Fruit fly (Drosophila melanogaster): ENCODE measurements around the gene PolI.

The PolI gene

DNA sequence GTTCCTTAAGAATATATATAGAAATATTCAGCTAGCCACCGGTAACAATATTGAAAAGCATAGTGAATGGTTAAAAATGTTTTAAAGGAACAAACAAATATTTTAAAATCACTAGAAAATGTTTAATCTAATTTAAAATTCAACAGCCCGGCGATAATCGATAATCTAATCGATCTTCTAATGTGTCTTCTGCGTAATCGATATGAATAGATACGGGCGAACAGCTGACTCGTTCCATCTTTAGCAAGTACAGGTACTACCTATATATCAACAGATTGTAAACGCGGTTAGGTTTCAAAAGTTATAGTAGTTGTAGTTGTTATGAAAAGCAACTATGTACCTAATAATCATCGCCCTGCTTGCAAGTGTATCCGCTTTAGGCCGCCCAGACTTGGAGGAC lies 15.6 kb upstream of the PolI start, which contains the start of gene CG7800:
Gene CG7800, plus strand, starts transcription at position 231 of the 400 bp plus-strand sequence.
- no peak for TF ChIP-seq Jra (GFP tag; optimal IDR thresholded peaks at IDR 0.05)

DNA sequence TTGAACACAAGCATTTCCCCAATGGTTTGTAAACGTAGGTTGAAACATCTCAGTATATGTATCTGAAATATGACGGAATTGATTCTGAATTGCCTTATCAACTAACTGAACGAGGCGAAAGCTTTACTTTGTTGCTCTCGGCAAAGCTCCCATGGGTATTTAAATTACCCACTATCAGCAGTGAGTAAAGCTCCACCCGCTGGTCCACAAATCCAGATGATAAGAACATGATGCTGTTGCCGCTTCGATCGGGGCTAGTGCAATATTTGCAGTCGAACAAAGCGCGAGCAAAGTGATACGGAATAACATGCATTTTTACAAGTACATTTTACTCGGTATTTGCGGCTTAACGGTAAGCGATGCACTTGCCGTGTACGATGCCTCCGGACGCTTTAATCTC lies 13.4 kb upstream of the PolI start, which contains the start of gene CG18249:
Gene CG18249, plus strand, starts transcription at position 256 of the 400 bp plus-strand sequence.
- no peak for TF ChIP-seq Rel (GFP tag; optimal IDR thresholded peaks at IDR 0.05)
- peak; percentile 4 for TF ChIP-seq Rel (tag; optimal IDR thresholded peaks at IDR 0.05)
- no peak for TF ChIP-seq Vsx2 (GFP tag; optimal IDR thresholded peaks at IDR 0.05; ENCODE audit: partially characterized antibody)
- no peak for TF ChIP-seq sv (GFP tag; optimal IDR thresholded peaks at IDR 0.05)
- no peak for TF ChIP-seq sage (GFP tag; optimal IDR thresholded peaks at IDR 0.05)

- TF ChIP-seq CG32264 (GFP tag; optimal IDR thresholded peaks at IDR 0.05) (no peak), N (GFP tag; optimal IDR thresholded peaks at IDR 0.05) (no peak), dsf (GFP tag; optimal IDR thresholded peaks at IDR 0.05; ENCODE audit: borderline replicate concordance) (no peak), dl (GFP tag; optimal IDR thresholded peaks at IDR 0.05; ENCODE audit: insufficient read depth in 1 of 2, partially characterized antibody in 2 of 2) (no peak), CrebA (GFP tag; optimal IDR thresholded peaks at IDR 0.05; ENCODE audit: borderline replicate concordance) (no peak), GATAd (GFP tag; optimal IDR thresholded peaks at IDR 0.05) (no peak), sage (GFP tag; optimal IDR thresholded peaks at IDR 0.05) (no peak), Vsx2 (GFP tag; optimal IDR thresholded peaks at IDR 0.05; ENCODE audit: partially characterized antibody) (no peak), fru (GFP tag; optimal IDR thresholded peaks at IDR 0.05) (no peak), Mio (GFP tag; optimal IDR thresholded peaks at IDR 0.05) (no peak), Hr83 (GFP tag; optimal IDR thresholded peaks at IDR 0.05; ENCODE audit: poor library complexity, severe bottlenecking) (no peak), HLH106 (tag; optimal IDR thresholded peaks at IDR 0.05) (no peak)
Observed at dm6 chr3R:8223074-8223597, 10.2 kb upstream of the PolI start.

DNA sequence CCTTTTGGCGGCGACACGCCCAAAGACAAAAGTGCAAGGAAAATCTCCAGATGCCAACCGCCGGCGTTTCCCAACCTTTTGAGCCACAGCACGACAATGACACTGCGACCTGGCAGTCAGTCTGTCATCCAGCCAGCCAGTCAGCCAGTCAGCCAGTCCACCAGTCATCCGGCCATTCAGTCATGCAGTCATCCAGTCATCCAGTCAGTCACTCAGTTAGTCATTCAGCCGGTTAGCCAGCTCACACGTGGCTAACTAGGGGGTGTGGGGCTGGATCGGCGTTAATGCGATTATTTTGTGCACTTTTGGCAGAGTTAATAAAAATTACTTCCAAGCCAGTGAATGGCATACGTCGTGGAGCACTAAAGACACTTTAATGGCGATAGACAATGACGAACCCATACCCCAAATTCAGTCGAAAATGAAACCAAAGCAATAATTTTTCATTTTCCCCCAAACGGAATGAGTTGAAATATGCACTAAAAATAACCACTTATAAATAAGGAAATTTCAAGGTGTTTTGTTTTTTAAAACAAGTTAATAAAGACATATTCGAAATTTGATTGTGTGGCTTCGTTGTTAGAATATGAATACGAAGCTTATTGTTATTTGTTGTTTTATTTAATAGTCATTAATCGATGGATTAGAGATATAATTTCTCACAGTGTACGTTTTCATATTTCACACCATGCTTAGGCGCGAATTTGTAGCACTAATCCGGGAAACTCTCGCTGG lies 8.4 kb upstream of the PolI start:
- TF ChIP-seq sv (GFP tag; optimal IDR thresholded peaks at IDR 0.05) (no peak), Hnf4 (GFP tag; optimal IDR thresholded peaks at IDR 0.05) (no peak), jim (GFP tag; optimal IDR thresholded peaks at IDR 0.05) (no peak), ey (GFP tag; optimal IDR thresholded peaks at IDR 0.05) (no peak), sage (GFP tag; optimal IDR thresholded peaks at IDR 0.05) (no peak), usp (GFP tag; optimal IDR thresholded peaks at IDR 0.05) (no peak)

- TF ChIP-seq Dfd (GFP tag; optimal IDR thresholded peaks at IDR 0.05) (no peak), foxo (GFP tag; optimal IDR thresholded peaks at IDR 0.05) (no peak), Hnf4 (GFP tag; optimal IDR thresholded peaks at IDR 0.05) (no peak), br (GFP tag; optimal IDR thresholded peaks at IDR 0.05) (no peak), rgr (GFP tag; optimal IDR thresholded peaks at IDR 0.05) (no peak), Abd-B (GFP tag; optimal IDR thresholded peaks at IDR 0.05) (no peak), dsf (GFP tag; optimal IDR thresholded peaks at IDR 0.05; ENCODE audit: borderline replicate concordance) (no peak), lola (GFP tag; optimal IDR thresholded peaks at IDR 0.05) (no peak), Jra (GFP tag; optimal IDR thresholded peaks at IDR 0.05) (no peak), tai (GFP tag; optimal IDR thresholded peaks at IDR 0.05) (no peak), Hr78 (GFP tag; optimal IDR thresholded peaks at IDR 0.05) (no peak), brk (GFP tag; optimal IDR thresholded peaks at IDR 0.05) (no peak), dl (GFP tag; optimal IDR thresholded peaks at IDR 0.05; ENCODE audit: insufficient read depth in 1 of 2, partially characterized antibody in 2 of 2) (no peak), Myc (optimal IDR thresholded peaks at IDR 0.05) (no peak), Rel (GFP tag; optimal IDR thresholded peaks at IDR 0.05) (no peak), Rel (tag; optimal IDR thresholded peaks at IDR 0.05) (no peak)
Observed at dm6 chr3R:8225461-8225971, 7.8 kb upstream of the PolI start.

All from whole organism, wandering third instar larva.